Worm (Caenorhabditis elegans) whole organism, L4 larva: ENCODE data around the gene ddl-2.

ENCODE experiments used
- jun-1 ChIP-seq: fragments of 150-350 bp; optimal IDR thresholded peaks from 2 replicates; lab custom pipeline; 2014; ENCODE audit warnings: missing biosample characterization, missing genetic modification reagents, missing genetic modification characterization
- lin-1 ChIP-seq: fragments of 200-800 bp; sonication (Bioruptor generic); IDR thresholded peaks from 2 replicates; pipeline ENCODE4 v1.3.6; 2022; ENCODE audit warnings: missing genetic modification reagents, missing genetic modification characterization, missing compliant biosample characterization

DNA sequence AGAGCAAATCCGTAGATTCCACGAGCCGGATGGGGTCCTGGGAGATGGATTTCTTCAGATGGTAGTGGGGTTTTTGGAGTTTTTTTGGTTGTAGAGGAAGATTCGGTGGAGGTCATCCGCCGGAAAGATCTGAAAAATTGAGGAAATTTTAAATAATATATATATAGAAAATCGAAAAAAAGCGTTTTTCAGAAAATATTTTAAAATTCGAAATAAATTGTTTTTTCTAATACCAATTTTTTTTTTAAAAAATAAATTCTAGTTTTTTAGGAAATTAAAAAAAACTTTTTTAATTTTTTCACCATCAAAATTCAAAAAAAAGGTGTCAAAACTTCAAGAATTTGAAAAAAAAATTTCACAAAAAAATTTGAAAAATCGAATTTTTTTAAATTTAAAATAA is 6.5 kb downstream of the ddl-2 start, which contains the start of the genes noa-1 and Y48E1B.17:
- TF ChIP-seq lin-1 (GFP tag; lab: Robert Waterston, UW), result no peak
- TF ChIP-seq jun-1, result no peak
